Fruit fly (Drosophila melanogaster) whole organism, adult: ENCODE data around the gene Npc2f.
A peak's percentile ranks its signal among the peaks of the same experiment; 100 is the strongest.

ENCODE experiments used
- CG11617 ChIP-seq: fragments of 200-800 bp; sonication (Bioruptor generic); optimal IDR thresholded peaks from 2 replicates; lab custom pipeline; 2017; ENCODE audit warnings: mild to moderate bottlenecking, missing biosample characterization, missing genetic modification reagents, missing genetic modification characterization
- CG12768 ChIP-seq: fragments of 200-800 bp; sonication (Bioruptor generic); optimal IDR thresholded peaks from 2 replicates; lab custom pipeline; 2017; ENCODE audit warnings: missing biosample characterization, missing genetic modification characterization, mild to moderate bottlenecking, moderate library complexity, missing genetic modification reagents
- CG14711 ChIP-seq: fragments of 200-800 bp; sonication (Bioruptor generic); optimal IDR thresholded peaks from 2 replicates; lab custom pipeline; 2018; ENCODE audit warnings: missing biosample characterization, mild to moderate bottlenecking, missing genetic modification characterization, moderate library complexity
- CG1620 ChIP-seq: fragments of 200-800 bp; sonication (Bioruptor generic); optimal IDR thresholded peaks from 2 replicates; lab custom pipeline; 2016; ENCODE audit warnings: missing biosample characterization, missing genetic modification characterization
- CG33017 ChIP-seq: fragments of 200-800 bp; sonication (Bioruptor generic); optimal IDR thresholded peaks from 2 replicates; lab custom pipeline; 2018; ENCODE audit warnings: missing biosample characterization, mild to moderate bottlenecking, missing genetic modification characterization, moderate library complexity
- CG5204 ChIP-seq: fragments of 200-800 bp; sonication (Bioruptor generic); optimal IDR thresholded peaks from 2 replicates; lab custom pipeline; 2016; ENCODE audit warnings: missing biosample characterization, missing genetic modification characterization
- CG7045 ChIP-seq: fragments of 200-800 bp; sonication (Bioruptor generic); optimal IDR thresholded peaks from 2 replicates; lab custom pipeline; 2017; ENCODE audit warnings: missing biosample characterization, mild to moderate bottlenecking, missing genetic modification characterization
- CG7101 ChIP-seq: fragments of 200-800 bp; sonication (Bioruptor generic); optimal IDR thresholded peaks from 2 replicates; lab custom pipeline; 2018; ENCODE audit warnings: missing biosample characterization, mild to moderate bottlenecking, missing genetic modification characterization, moderate library complexity
- Clk ChIP-seq: fragments of 200-800 bp; sonication (Bioruptor generic); optimal IDR thresholded peaks from 2 replicates; lab custom pipeline; 2017; ENCODE audit warnings: missing biosample characterization, missing genetic modification characterization
- Crg-1 ChIP-seq: fragments of 200-800 bp; sonication (Bioruptor generic); optimal IDR thresholded peaks from 2 replicates; lab custom pipeline; 2016; ENCODE audit warnings: missing biosample characterization, missing genetic modification characterization
- Hr96 ChIP-seq: fragments of 200-800 bp; sonication (Bioruptor generic); optimal IDR thresholded peaks from 2 replicates; lab custom pipeline; 2016; ENCODE audit warnings: missing biosample characterization, missing genetic modification characterization
- Mnt ChIP-seq: fragments of 200-800 bp; sonication (Bioruptor generic); optimal IDR thresholded peaks from 2 replicates; lab custom pipeline; 2016; ENCODE audit warnings: missing biosample characterization, mild to moderate bottlenecking, missing genetic modification characterization
- bab1 ChIP-seq: fragments of 200-800 bp; sonication (Bioruptor generic); optimal IDR thresholded peaks from 3 replicates; lab custom pipeline; 2019; ENCODE audit warnings: missing biosample characterization, mild to moderate bottlenecking, missing genetic modification characterization, moderate library complexity
- cic ChIP-seq: fragments of 200-800 bp; sonication (Bioruptor generic); optimal IDR thresholded peaks from 2 replicates; lab custom pipeline; 2017; ENCODE audit warnings: missing biosample characterization, mild to moderate bottlenecking, missing genetic modification characterization, moderate library complexity
- cnc ChIP-seq, 2 experiments: fragments of >200 bp; optimal IDR thresholded peaks; 2 replicates each; lab custom pipeline; 2017
- kay ChIP-seq: fragments of 200-800 bp; sonication (Bioruptor generic); peaks from one replicate; lab custom pipeline; 2016; ENCODE audit warnings: missing biosample characterization, missing genetic modification characterization, borderline replicate concordance
- ovo ChIP-seq: fragments of 200-800 bp; sonication (Bioruptor generic); optimal IDR thresholded peaks from 2 replicates; lab custom pipeline; 2016; ENCODE audit warnings: missing biosample characterization, missing genetic modification characterization
- pad ChIP-seq: fragments of 200-800 bp; sonication (Bioruptor generic); optimal IDR thresholded peaks from 3 replicates; lab custom pipeline; 2017; ENCODE audit warnings: missing biosample characterization, missing genetic modification characterization, mild to moderate bottlenecking, moderate library complexity, missing genetic modification reagents
- tj ChIP-seq: fragments of 200-800 bp; sonication (Bioruptor generic); optimal IDR thresholded peaks from 3 replicates; lab custom pipeline; 2017; ENCODE audit warnings: missing biosample characterization, mild to moderate bottlenecking, missing genetic modification characterization, moderate library complexity
- toe ChIP-seq: fragments of 200-800 bp; sonication (Bioruptor generic); optimal IDR thresholded peaks from 2 replicates; lab custom pipeline; 2016; ENCODE audit warnings: missing biosample characterization, missing genetic modification characterization

Npc2f gene

DNA sequence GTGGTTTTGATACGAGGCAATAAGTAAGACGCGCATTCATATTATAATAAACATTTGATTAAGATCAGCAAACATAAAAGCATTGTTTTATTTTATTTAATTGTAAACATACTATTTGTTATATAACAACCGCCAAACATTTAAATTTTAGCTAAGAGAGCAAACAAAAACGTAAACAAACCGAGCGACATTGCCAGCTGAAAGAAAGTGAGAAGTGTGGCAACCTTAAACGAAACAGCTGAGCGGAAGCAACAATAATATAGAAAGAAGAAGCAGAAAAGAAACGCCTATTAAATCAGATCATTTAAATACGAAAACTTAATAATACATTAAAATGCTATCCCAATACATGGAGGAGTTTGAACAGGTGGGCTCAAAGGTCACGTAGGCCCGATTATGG is 3.1 kb upstream of the Npc2f start, which contains the start of gene Sec10:
Gene Sec10, plus strand, starts transcription at position 252 of the 400 bp plus-strand sequence.
- peak; percentile 58 for TF ChIP-seq bab1 (GFP tag; lab: Kevin White, UChicago)
- TF ChIP-seq Hr96 (GFP tag; lab: Kevin White, UChicago): no peak
- TF ChIP-seq CG33017 (tag; lab: Kevin White, UChicago): peak; percentile 7
- TF ChIP-seq CG7101 (tag; lab: Kevin White, UChicago): peak; percentile 23
- TF ChIP-seq Mnt (GFP tag; lab: Kevin White, UChicago): no peak
- no peak for TF ChIP-seq pad (GFP tag; lab: Kevin White, UChicago)
- no peak for TF ChIP-seq kay (GFP tag; lab: Kevin White, UChicago)

- TF ChIP-seq Mnt (GFP tag; lab: Kevin White, UChicago) (no peak), toe (GFP tag; lab: Kevin White, UChicago) (no peak), cic (GFP tag; lab: Kevin White, UChicago) (peak; percentile 54), Crg-1 (GFP tag; lab: Kevin White, UChicago) (no peak), Clk (GFP tag; lab: Kevin White, UChicago) (no peak), cnc (optimal IDR thresholded peaks at IDR 0.05; lab: Kevin White, UChicago) (no peak)
Observed at dm6 chr3R:24138478-24139455, 1.1 kb downstream of the Npc2f start.

- TF ChIP-seq CG1620 (GFP tag; lab: Kevin White, UChicago) (no peak), pad (GFP tag; lab: Kevin White, UChicago) (no peak), cnc (optimal IDR thresholded peaks at IDR 0.05; lab: Kevin White, UChicago) (no peak), CG12768 (GFP tag; lab: Kevin White, UChicago) (no peak), toe (GFP tag; lab: Kevin White, UChicago) (no peak), CG33017 (tag; lab: Kevin White, UChicago) (no peak), CG11617 (no peak), Crg-1 (GFP tag; lab: Kevin White, UChicago) (no peak), Clk (GFP tag; lab: Kevin White, UChicago) (no peak), CG7045 (GFP tag; lab: Kevin White, UChicago) (no peak), CG14711 (tag; lab: Kevin White, UChicago) (no peak), cic (GFP tag; lab: Kevin White, UChicago) (no peak), ovo (GFP tag; lab: Kevin White, UChicago) (no peak), Mnt (GFP tag; lab: Kevin White, UChicago) (no peak), tj (GFP tag; lab: Kevin White, UChicago) (no peak)
Observed at dm6 chr3R:24139646-24140130, 2.0 kb downstream of the Npc2f start.

DNA sequence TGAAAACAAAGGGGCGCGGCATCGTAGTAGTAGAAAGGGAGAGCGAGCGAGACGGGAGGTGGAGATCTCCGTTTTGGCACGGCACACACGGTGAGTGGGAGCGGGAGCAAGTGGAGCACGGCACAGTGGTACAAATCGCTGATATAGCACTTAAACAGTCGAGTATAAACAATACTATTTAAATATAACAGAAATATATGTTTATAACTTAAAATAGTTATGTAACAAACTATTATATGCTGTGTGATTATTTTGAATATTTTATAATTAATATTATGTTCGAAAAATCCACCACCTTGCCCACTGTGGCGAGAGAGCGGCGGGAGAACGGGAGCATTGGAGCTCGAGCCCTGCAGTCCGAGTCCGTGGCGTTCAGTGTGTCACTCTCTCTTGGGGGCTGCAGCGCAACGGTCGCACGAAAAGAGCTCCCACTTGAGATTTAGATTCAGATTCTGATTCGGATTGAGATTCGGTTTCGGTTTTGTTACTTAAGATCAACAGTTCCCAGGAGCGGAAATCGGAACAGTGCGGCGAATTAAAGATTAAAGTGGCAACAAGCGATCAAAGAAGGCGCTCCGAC is 3.4 kb downstream of the Npc2f start, which contains the start of gene Kal1:
Gene Kal1, plus strand, starts transcription at position 383 of the 580 bp plus-strand sequence.
- TF ChIP-seq kay (GFP tag; lab: Kevin White, UChicago) (peak; percentile 18), Crg-1 (GFP tag; lab: Kevin White, UChicago) (peak; percentile 67), Mnt (GFP tag; lab: Kevin White, UChicago) (peak; percentile 56), cic (GFP tag; lab: Kevin White, UChicago) (peak; percentile 43), toe (GFP tag; lab: Kevin White, UChicago) (peak; percentile 24), CG5204 (GFP tag; lab: Kevin White, UChicago) (no peak), ovo (GFP tag; lab: Kevin White, UChicago) (peak; percentile 23), tj (GFP tag; lab: Kevin White, UChicago) (peak; percentile 88), CG33017 (tag; lab: Kevin White, UChicago) (peak; percentile 92), Hr96 (GFP tag; lab: Kevin White, UChicago) (peak; percentile 45), CG7045 (GFP tag; lab: Kevin White, UChicago) (peak; percentile 67), Clk (GFP tag; lab: Kevin White, UChicago) (peak; percentile 51), pad (GFP tag; lab: Kevin White, UChicago) (peak; percentile 85), CG14711 (tag; lab: Kevin White, UChicago) (peak; percentile 88), bab1 (GFP tag; lab: Kevin White, UChicago) (peak; percentile 97), CG12768 (GFP tag; lab: Kevin White, UChicago) (peak; percentile 86), CG1620 (GFP tag; lab: Kevin White, UChicago) (peak; percentile 45), CG11617 (peak; percentile 92), CG7101 (tag; lab: Kevin White, UChicago) (peak; percentile 93), cnc (optimal IDR thresholded peaks at IDR 0.05; lab: Kevin White, UChicago) (no peak)

DNA sequence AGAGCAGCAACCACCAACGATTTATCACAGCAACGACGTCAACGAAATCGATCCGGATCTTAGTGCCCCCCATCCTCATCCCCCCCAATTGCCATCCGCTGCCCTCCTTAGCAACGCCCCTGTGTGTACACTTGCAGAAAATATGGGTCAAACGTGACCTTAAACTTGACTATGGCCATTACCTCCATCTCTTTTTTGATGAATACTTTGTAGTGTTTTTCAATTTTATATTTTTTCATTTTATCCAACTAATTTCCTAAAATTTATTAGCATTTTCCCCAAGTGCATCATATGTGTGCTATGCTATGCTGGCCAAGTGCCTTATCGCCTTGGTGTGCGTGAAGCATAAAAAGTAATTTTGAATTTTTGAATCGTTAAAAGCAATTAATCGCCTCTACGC is 5.3 kb downstream of the Npc2f start:
- TF ChIP-seq cnc (optimal IDR thresholded peaks at IDR 0.05; lab: Kevin White, UChicago) (no peak), ovo (GFP tag; lab: Kevin White, UChicago) (no peak), toe (GFP tag; lab: Kevin White, UChicago) (no peak)
